Fruit fly (Drosophila melanogaster) whole organism, wandering third instar larva: ENCODE measurements around the gene CG42304.

Experiments
- Abd-B ChIP-seq: fragments of >200 bp; optimal IDR thresholded peaks from 2 replicates; lab custom pipeline; 2017; ENCODE audit warnings: missing biosample characterization, missing genetic modification characterization
- CG32264 ChIP-seq: fragments of 200-800 bp; sonication (Bioruptor generic); optimal IDR thresholded peaks from 2 replicates; lab custom pipeline; 2016; ENCODE audit warnings: missing biosample characterization, missing genetic modification characterization
- CrebA ChIP-seq: fragments of 200-800 bp; sonication (Bioruptor generic); optimal IDR thresholded peaks from 2 replicates; lab custom pipeline; 2016; ENCODE audit warnings: missing biosample characterization, mild to moderate bottlenecking, missing genetic modification characterization, borderline replicate concordance
- Dfd ChIP-seq: fragments of >200 bp; optimal IDR thresholded peaks from 2 replicates; lab custom pipeline; 2017; ENCODE audit warnings: missing biosample characterization, missing genetic modification characterization
- Dif ChIP-seq: fragments of 200-275, 200-300 bp; sonication (Bioruptor generic); optimal IDR thresholded peaks from 2 replicates; lab custom pipeline; 2018; ENCODE audit warnings: missing biosample characterization, missing genetic modification characterization; ENCODE audit not compliant: partially characterized antibody
- GATAd ChIP-seq: sonication (Bioruptor generic); optimal IDR thresholded peaks from 2 replicates; lab custom pipeline; 2016; ENCODE audit warnings: missing biosample characterization, missing genetic modification characterization
- HLH106 ChIP-seq: fragments of 200-800 bp; optimal IDR thresholded peaks from 3 replicates; lab custom pipeline; 2019; ENCODE audit warnings: missing biosample characterization, mild to moderate bottlenecking, missing genetic modification characterization, moderate library complexity
- Hnf4 ChIP-seq: fragments of 200-800 bp; sonication (Bioruptor generic); optimal IDR thresholded peaks from 2 replicates; lab custom pipeline; 2016; ENCODE audit warnings: missing biosample characterization, mild to moderate bottlenecking, missing genetic modification characterization
- Hr78 ChIP-seq: fragments of >200 bp; optimal IDR thresholded peaks from 2 replicates; lab custom pipeline; 2017; ENCODE audit warnings: missing biosample characterization, missing genetic modification characterization
- Hr83 ChIP-seq: fragments of 200-300 bp; sonication (Bioruptor generic); optimal IDR thresholded peaks from 2 replicates; lab custom pipeline; 2016; ENCODE audit warnings: missing biosample characterization, mild to moderate bottlenecking, missing genetic modification characterization, moderate library complexity; ENCODE audit not compliant: poor library complexity, severe bottlenecking
- Jra ChIP-seq: sonication (Bioruptor generic); optimal IDR thresholded peaks from 2 replicates; lab custom pipeline; 2016; ENCODE audit warnings: missing biosample characterization, missing genetic modification characterization
- OdsH ChIP-seq: fragments of 200-800 bp; sonication (Bioruptor generic); optimal IDR thresholded peaks from 2 replicates; lab custom pipeline; 2016; ENCODE audit warnings: missing biosample characterization, mild to moderate bottlenecking, missing genetic modification characterization
- Rel ChIP-seq, 2 experiments: fragments of 200-800 bp; sonication (Bioruptor generic) in 1 of 2; optimal IDR thresholded peaks; 2 replicates in 1 of 2; 3 replicates in 1 of 2; lab custom pipeline; 2016 to 2019; ENCODE audit warnings: mild to moderate bottlenecking in 2 of 2, missing biosample characterization in 2 of 2, missing genetic modification characterization in 2 of 2, moderate library complexity in 1 of 2
- Sp1 ChIP-seq: fragments of 200-800 bp; sonication (Bioruptor generic); optimal IDR thresholded peaks from 3 replicates; lab custom pipeline; 2019; ENCODE audit warnings: missing biosample characterization, mild to moderate bottlenecking, missing genetic modification characterization, moderate library complexity
- Vsx2 ChIP-seq: fragments of 200-300, 225-300 bp; sonication (Bioruptor generic); optimal IDR thresholded peaks from 2 replicates; lab custom pipeline; 2018; ENCODE audit warnings: missing biosample characterization, missing genetic modification characterization; ENCODE audit not compliant: partially characterized antibody
- br ChIP-seq: fragments of 200-800 bp; sonication (Bioruptor generic); optimal IDR thresholded peaks from 2 replicates; lab custom pipeline; 2016; ENCODE audit warnings: missing biosample characterization, missing genetic modification characterization
- brk ChIP-seq: fragments of 200-800 bp; sonication (Bioruptor generic); optimal IDR thresholded peaks from 2 replicates; lab custom pipeline; 2016; ENCODE audit warnings: missing biosample characterization, mild to moderate bottlenecking, missing genetic modification characterization
- dl ChIP-seq, 2 experiments: fragments of 175-275, 200-275 bp in 1 of 2; fragments of 200-275 bp in 1 of 2; sonication (Bioruptor generic); optimal IDR thresholded peaks; lab custom pipeline; 2018; ENCODE audit warnings: mild to moderate bottlenecking in 2 of 2, missing biosample characterization in 2 of 2, missing genetic modification characterization in 2 of 2, moderate library complexity in 2 of 2; ENCODE audit not compliant: partially characterized antibody in 2 of 2, insufficient read depth in 1 of 2
- dmrt93B ChIP-seq: fragments of 200-800 bp; sonication (Bioruptor generic); optimal IDR thresholded peaks from 2 replicates; lab custom pipeline; 2018; ENCODE audit warnings: missing biosample characterization, mild to moderate bottlenecking, missing genetic modification characterization
- dsf ChIP-seq: sonication (Bioruptor generic); optimal IDR thresholded peaks from 2 replicates; lab custom pipeline; 2016; ENCODE audit warnings: missing biosample characterization, missing genetic modification characterization, borderline replicate concordance
- ey ChIP-seq: fragments of 200-800 bp; sonication (Bioruptor generic); optimal IDR thresholded peaks from 2 replicates; lab custom pipeline; 2016; ENCODE audit warnings: missing biosample characterization, missing genetic modification characterization
- foxo ChIP-seq, 2 experiments: fragments of 200-800 bp; sonication (Bioruptor generic); optimal IDR thresholded peaks; 2 replicates in 1 of 2; 3 replicates in 1 of 2; lab custom pipeline; 2016 to 2017; ENCODE audit warnings: missing biosample characterization in 2 of 2, missing genetic modification characterization in 2 of 2
- fru ChIP-seq: fragments of 200-800 bp; sonication (Bioruptor generic); optimal IDR thresholded peaks from 3 replicates; lab custom pipeline; 2016; ENCODE audit warnings: missing biosample characterization, mild to moderate bottlenecking, missing genetic modification characterization
- h ChIP-seq: fragments of 200-800 bp; sonication (Bioruptor generic); optimal IDR thresholded peaks from 3 replicates; lab custom pipeline; 2016; ENCODE audit warnings: missing biosample characterization, mild to moderate bottlenecking, missing genetic modification characterization
- jim ChIP-seq: fragments of 175-275, 200-325 bp; sonication (Bioruptor generic); optimal IDR thresholded peaks from 2 replicates; lab custom pipeline; 2016; ENCODE audit warnings: missing biosample characterization, mild to moderate bottlenecking, missing genetic modification characterization
- lola ChIP-seq: fragments of >200 bp; optimal IDR thresholded peaks from 2 replicates; lab custom pipeline; 2017; ENCODE audit warnings: missing biosample characterization, missing genetic modification characterization
- pan ChIP-seq: fragments of >200 bp; optimal IDR thresholded peaks from 2 replicates; lab custom pipeline; 2017
- psq ChIP-seq: fragments of 200-800 bp; sonication (Bioruptor generic); optimal IDR thresholded peaks from 3 replicates; lab custom pipeline; 2017; ENCODE audit warnings: missing biosample characterization, mild to moderate bottlenecking, missing genetic modification characterization, moderate library complexity
- rgr ChIP-seq: fragments of 200-800 bp; sonication (Bioruptor generic); optimal IDR thresholded peaks from 3 replicates; lab custom pipeline; 2016; ENCODE audit warnings: missing biosample characterization, mild to moderate bottlenecking, missing genetic modification characterization
- sage ChIP-seq: fragments of 200-800 bp; sonication (Bioruptor generic); optimal IDR thresholded peaks from 2 replicates; lab custom pipeline; 2016; ENCODE audit warnings: missing biosample characterization, mild to moderate bottlenecking, missing genetic modification characterization
- sv ChIP-seq: fragments of 200-800 bp; sonication (Bioruptor generic); optimal IDR thresholded peaks from 3 replicates; lab custom pipeline; 2016; ENCODE audit warnings: missing biosample characterization, missing genetic modification characterization
- tai ChIP-seq: sonication (Bioruptor generic); optimal IDR thresholded peaks from 2 replicates; lab custom pipeline; 2016; ENCODE audit warnings: missing biosample characterization, missing genetic modification characterization
- usp ChIP-seq: fragments of >200 bp; optimal IDR thresholded peaks from 2 replicates; lab custom pipeline; 2017; ENCODE audit warnings: missing biosample characterization, missing genetic modification characterization
- woc ChIP-seq: sonication (Bioruptor generic); optimal IDR thresholded peaks from 2 replicates; lab custom pipeline; 2016; ENCODE audit warnings: missing biosample characterization, mild to moderate bottlenecking, missing genetic modification characterization

Gene CG42304

DNA sequence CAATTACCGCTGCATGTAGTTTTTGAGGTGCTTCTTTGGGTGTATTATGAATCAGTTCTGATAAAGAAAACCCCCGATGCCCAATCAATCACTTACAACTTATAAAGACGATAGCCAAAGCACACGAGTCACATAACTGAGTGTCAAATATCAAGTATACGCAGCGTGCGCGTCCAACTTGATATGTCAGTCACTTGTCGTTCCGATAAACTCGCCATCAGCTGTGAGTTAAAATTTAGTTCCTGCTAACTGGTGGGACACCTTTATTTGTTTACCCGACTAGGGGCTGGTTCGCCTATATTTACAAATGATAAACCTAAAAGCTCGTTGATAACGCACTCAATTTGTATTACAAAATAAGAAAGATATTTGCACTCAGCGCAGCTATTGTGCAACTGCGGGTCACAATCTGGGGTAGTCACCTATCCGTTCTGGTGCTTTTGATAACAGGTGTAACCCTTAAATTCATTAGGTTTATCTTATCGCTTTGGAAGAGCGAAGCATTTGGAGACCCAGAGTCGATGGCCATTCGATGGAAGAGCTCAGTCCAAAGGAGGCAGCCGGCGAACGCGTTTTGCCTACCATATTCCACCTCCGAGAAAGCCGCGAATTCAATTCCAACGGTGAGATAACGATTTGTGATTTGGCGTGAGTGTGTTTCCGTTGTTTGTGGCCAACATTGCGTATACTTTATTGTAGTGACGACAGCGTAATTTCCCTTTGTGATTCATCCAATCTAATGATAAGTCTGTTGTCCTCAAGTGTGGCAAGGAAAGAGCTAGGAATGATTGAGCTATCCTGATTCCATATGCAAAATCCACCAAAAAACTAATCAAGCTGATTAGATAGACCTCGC lies 4.1 kb upstream of the CG42304 start, which contains the start of gene CG1246:
CG1246 (plus strand) TSS at position 526 of the 856 bp plus-strand sequence.
- TF ChIP-seq rgr (GFP tag; lab: Kevin White, UChicago): peak; percentile 4
- TF ChIP-seq CG32264 (GFP tag; lab: Kevin White, UChicago): no peak
- no peak for TF ChIP-seq dsf
- no peak for TF ChIP-seq HLH106 (tag; lab: Kevin White, UChicago)
- no peak for TF ChIP-seq OdsH (GFP tag; lab: Kevin White, UChicago)
- no peak for TF ChIP-seq Rel (GFP tag; optimal IDR thresholded peaks at IDR 0.05; lab: Kevin White, UChicago)
- peak; percentile 56 for TF ChIP-seq Rel (tag; optimal IDR thresholded peaks at IDR 0.05; lab: Kevin White, UChicago)
- TF ChIP-seq fru (GFP tag; lab: Kevin White, UChicago): no peak
- TF ChIP-seq ey (GFP tag; lab: Kevin White, UChicago): no peak
- no peak for TF ChIP-seq Vsx2
- no peak for TF ChIP-seq sv
- no peak for TF ChIP-seq br (GFP tag; lab: Kevin White, UChicago)
- TF ChIP-seq usp (GFP tag; lab: Kevin White, UChicago): no peak
- no peak for TF ChIP-seq foxo (GFP tag; optimal IDR thresholded peaks at IDR 0.05; lab: Kevin White, UChicago)
- TF ChIP-seq psq (GFP tag; lab: Kevin White, UChicago): no peak
- no peak for TF ChIP-seq Hr78 (GFP tag; lab: Kevin White, UChicago)
- no peak for TF ChIP-seq Hr83
- no peak for TF ChIP-seq CrebA (GFP tag; lab: Kevin White, UChicago)
- peak; percentile 17 for TF ChIP-seq Jra (GFP tag; lab: Kevin White, UChicago)
- TF ChIP-seq Dfd (GFP tag; lab: Kevin White, UChicago): no peak
- TF ChIP-seq Sp1 (GFP tag; lab: Kevin White, UChicago): no peak
- TF ChIP-seq jim (GFP tag; lab: Kevin White, UChicago): no peak
- TF ChIP-seq dmrt93B: no peak
- no peak for TF ChIP-seq Dif (GFP tag; lab: Kevin White, UChicago)
- TF ChIP-seq tai (GFP tag; lab: Kevin White, UChicago): no peak
- no peak for TF ChIP-seq woc (GFP tag; lab: Kevin White, UChicago)
- TF ChIP-seq dl (GFP tag; optimal IDR thresholded peaks at IDR 0.05; lab: Kevin White, UChicago; ENCODE audit: insufficient read depth in 1 of 2, partially characterized antibody in 2 of 2): no peak
- no peak for TF ChIP-seq brk (GFP tag; lab: Kevin White, UChicago)
- no peak for TF ChIP-seq lola (GFP tag; lab: Kevin White, UChicago)
- TF ChIP-seq GATAd (GFP tag; lab: Kevin White, UChicago): no peak
- TF ChIP-seq Hnf4 (GFP tag; lab: Kevin White, UChicago): no peak
- peak; percentile 41 for TF ChIP-seq h (GFP tag; lab: Kevin White, UChicago)
- TF ChIP-seq sage (GFP tag; lab: Kevin White, UChicago): no peak
- no peak for TF ChIP-seq pan

DNA sequence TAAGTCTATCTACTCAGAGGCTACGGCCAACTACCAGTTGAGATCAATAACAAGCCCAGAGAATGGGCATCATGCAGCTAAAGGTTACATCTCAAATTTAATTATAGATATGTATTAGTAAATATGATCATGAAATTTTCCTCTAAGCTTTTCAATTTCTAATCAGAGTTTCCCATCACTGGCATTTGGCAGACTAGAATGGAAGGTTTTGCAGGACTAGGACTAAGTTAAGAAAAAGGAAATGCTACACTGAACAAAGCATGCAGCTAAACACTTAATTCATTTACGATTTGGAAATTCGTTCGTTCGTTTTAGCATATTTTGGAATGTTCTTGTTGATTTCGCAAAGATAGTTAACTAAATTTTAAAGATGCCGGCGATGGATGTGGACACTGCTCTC lies 7.5 kb downstream of the CG42304 start, which contains the start of gene CG33233:
CG33233 (plus strand) TSS at position 301 of the 400 bp plus-strand sequence.
- TF ChIP-seq brk (GFP tag; lab: Kevin White, UChicago): no peak
- no peak for TF ChIP-seq Abd-B
- TF ChIP-seq dl (GFP tag; optimal IDR thresholded peaks at IDR 0.05; lab: Kevin White, UChicago; ENCODE audit: insufficient read depth in 1 of 2, partially characterized antibody in 2 of 2): no peak
- no peak for TF ChIP-seq Jra (GFP tag; lab: Kevin White, UChicago)
- TF ChIP-seq CG32264 (GFP tag; lab: Kevin White, UChicago): no peak
- no peak for TF ChIP-seq HLH106 (tag; lab: Kevin White, UChicago)
- no peak for TF ChIP-seq dmrt93B
- TF ChIP-seq OdsH (GFP tag; lab: Kevin White, UChicago): no peak
- no peak for TF ChIP-seq sage (GFP tag; lab: Kevin White, UChicago)
- no peak for TF ChIP-seq Dfd (GFP tag; lab: Kevin White, UChicago)
- TF ChIP-seq rgr (GFP tag; lab: Kevin White, UChicago): no peak
- TF ChIP-seq jim (GFP tag; lab: Kevin White, UChicago): no peak
- no peak for TF ChIP-seq CrebA (GFP tag; lab: Kevin White, UChicago)
- TF ChIP-seq woc (GFP tag; lab: Kevin White, UChicago): no peak
